Fruit fly (Drosophila melanogaster): ENCODE data around the gene CG18823.

DNA sequence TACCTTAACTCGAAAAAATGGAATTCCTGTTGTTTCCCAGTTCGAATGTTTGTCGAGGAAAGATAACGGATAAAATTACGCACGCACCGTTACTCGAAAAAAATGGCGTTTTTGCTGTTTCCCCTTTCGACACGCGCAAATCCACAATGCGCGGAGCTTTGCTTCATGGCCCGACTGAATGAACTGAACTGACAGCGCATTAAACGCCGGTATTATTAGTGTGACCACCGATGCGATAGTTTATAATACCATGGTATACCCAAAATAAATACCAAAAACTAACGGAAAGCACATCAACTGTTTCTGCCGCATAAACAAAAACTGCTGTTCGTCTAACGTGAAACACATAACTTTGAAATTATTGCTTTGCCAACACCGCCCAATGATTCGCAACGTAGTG is 36.2 kb downstream of the CG18823 start, which contains the start of the genes CG32814, CG11638 and CG3021:
- TF ChIP-seq Vsx1 (GFP tag; optimal IDR thresholded peaks at IDR 0.05): no peak
- TF ChIP-seq CG16779 (GFP tag; IDR thresholded peaks at IDR 0.05): no peak
